Worm (Caenorhabditis elegans): Measurements from ENCODE around the gene nkat-1.

- TF ChIP-seq tbx-37 (GFP tag; conservative IDR thresholded peaks at IDR 0.05) (no peak), ama-1 (optimal IDR thresholded peaks at IDR 0.05) (no peak), hmbx-1 (tag; optimal IDR thresholded peaks at IDR 0.05) (no peak), ceh-13 (GFP tag; optimal IDR thresholded peaks at IDR 0.05) (no peak), F13C5.2 (tag; optimal IDR thresholded peaks at IDR 0.05) (no peak), ceh-36 (tag; optimal IDR thresholded peaks at IDR 0.05) (no peak), pes-1 (GFP tag; IDR thresholded peaks at IDR 0.05) (no peak), hmg-4 (GFP tag; optimal IDR thresholded peaks at IDR 0.05) (no peak), flt-1 (GFP tag; IDR thresholded peaks at IDR 0.05) (no peak)
Observed at ce11 chrX:14125870-14126269, 14.1 kb downstream of the nkat-1 start, which contains the start of gene F28H6.6.
